Worm (Caenorhabditis elegans) whole organism, L4 larva: ENCODE results near the gene nhr-282.

Experiments
- F26F4.8 ChIP-seq: fragments of 200-800 bp; sonication (Bioruptor generic); conservative IDR thresholded peaks from 2 replicates; pipeline ENCODE4 v1.3.6; 2022; ENCODE audit warnings: missing genetic modification characterization, missing compliant biosample characterization
- F37D6.2 ChIP-seq: sonication (generic microtip); optimal IDR thresholded peaks from 2 replicates; lab custom pipeline; 2016; ENCODE audit warnings: mild to moderate bottlenecking, missing genetic modification characterization, missing compliant biosample characterization
- F44E2.7 ChIP-seq: fragments of 200-800 bp; sonication (Bioruptor generic); IDR thresholded peaks from 2 replicates; pipeline ENCODE4 v2.1.2; 2022; ENCODE audit warnings: missing genetic modification characterization, missing compliant biosample characterization
- T20F7.1 ChIP-seq: fragments of 200-800 bp; sonication (Bioruptor generic); optimal IDR thresholded peaks from 2 replicates; lab custom pipeline; 2018; ENCODE audit warnings: mild to moderate bottlenecking, missing genetic modification characterization, missing compliant biosample characterization
- Y105C5A.15 ChIP-seq: fragments of 200-800 bp; sonication (Bioruptor generic); IDR thresholded peaks from 2 replicates; pipeline ENCODE4 v1.3.6; 2022; ENCODE audit warnings: missing genetic modification characterization, missing compliant biosample characterization
- Y48G9A.11 ChIP-seq: fragments of 200-800 bp; sonication (Bioruptor generic); IDR thresholded peaks from 2 replicates; pipeline ENCODE4 v1.3.6; 2022; ENCODE audit warnings: missing genetic modification reagents, missing genetic modification characterization, missing compliant biosample characterization
- aha-1 ChIP-seq: fragments of 150-350 bp; peaks from one replicate; lab custom pipeline; 2014; ENCODE audit warnings: missing biosample characterization, missing genetic modification characterization
- ceh-20 ChIP-seq: fragments of 200-800 bp; sonication (Bioruptor generic); IDR thresholded peaks from 2 replicates; pipeline ENCODE4 v1.3.6; 2022; ENCODE audit warnings: missing genetic modification reagents, missing genetic modification characterization, missing compliant biosample characterization
- ceh-62 ChIP-seq: sonication (generic microtip); optimal IDR thresholded peaks from 2 replicates; lab custom pipeline; 2017; ENCODE audit warnings: missing biosample characterization, missing genetic modification characterization
- ces-1 ChIP-seq: fragments of 150-350 bp; sonication (generic microtip); optimal IDR thresholded peaks from 4 replicates; lab custom pipeline; 2014; ENCODE audit warnings: missing biosample characterization, missing genetic modification reagents, missing genetic modification characterization
- ctbp-1 ChIP-seq: fragments of 200-800 bp; sonication (Bioruptor generic); IDR thresholded peaks from 2 replicates; pipeline ENCODE4 v1.3.6; 2022; ENCODE audit warnings: missing genetic modification reagents, missing genetic modification characterization, missing compliant biosample characterization
- daf-16 ChIP-seq, 3 experiments: sonication (generic microtip); optimal IDR thresholded peaks; 2 replicates each; lab custom pipeline; 2016 to 2017; ENCODE audit warnings: missing genetic modification characterization in 3 of 3, missing genetic modification reagents in 3 of 3, mild to moderate bottlenecking in 2 of 3, missing compliant biosample characterization in 2 of 3, missing biosample characterization in 1 of 3, moderate library complexity in 1 of 3
- daf-8 ChIP-seq: fragments of 200-800 bp; sonication (Bioruptor generic); IDR thresholded peaks from 2 replicates; pipeline ENCODE4 v1.3.6; 2022; ENCODE audit warnings: missing genetic modification characterization, missing compliant biosample characterization
- dmd-9 ChIP-seq: fragments of 200-800 bp; sonication (Bioruptor generic); IDR thresholded peaks from 2 replicates; pipeline ENCODE4 v1.3.6; 2022; ENCODE audit warnings: missing genetic modification reagents, missing genetic modification characterization, missing compliant biosample characterization
- dpl-1 ChIP-seq: fragments of 150-350 bp; optimal IDR thresholded peaks from 2 replicates; lab custom pipeline; 2014; ENCODE audit warnings: missing biosample characterization, missing genetic modification reagents, missing genetic modification characterization
- dve-1 ChIP-seq: sonication (generic microtip); optimal IDR thresholded peaks from 2 replicates; lab custom pipeline; 2017; ENCODE audit warnings: antibody characterized with exemption, mild to moderate bottlenecking, missing genetic modification characterization, missing compliant biosample characterization; ENCODE audit not compliant: insufficient read depth
- egl-43 ChIP-seq: fragments of 200-800 bp; sonication (Bioruptor generic); IDR thresholded peaks from 2 replicates; pipeline ENCODE4 v1.3.6; 2022; ENCODE audit warnings: missing genetic modification reagents, missing genetic modification characterization, missing compliant biosample characterization
- fkh-10 ChIP-seq: fragments of 150-350 bp; optimal IDR thresholded peaks from 2 replicates; lab custom pipeline; 2014; ENCODE audit warnings: missing biosample characterization, missing genetic modification reagents, missing genetic modification characterization
- fos-1 ChIP-seq: fragments of 150-350 bp; optimal IDR thresholded peaks from 2 replicates; lab custom pipeline; 2014; ENCODE audit warnings: missing biosample characterization, missing genetic modification characterization
- jun-1 ChIP-seq: fragments of 150-350 bp; optimal IDR thresholded peaks from 2 replicates; lab custom pipeline; 2014; ENCODE audit warnings: missing biosample characterization, missing genetic modification reagents, missing genetic modification characterization
- lin-15B ChIP-seq: fragments of 150-350 bp; sonication (generic microtip); optimal IDR thresholded peaks from 3 replicates; lab custom pipeline; 2014; ENCODE audit warnings: missing biosample characterization, missing genetic modification characterization
- lin-38 ChIP-seq: fragments of 200-800 bp; sonication (Bioruptor generic); IDR thresholded peaks from 2 replicates; pipeline ENCODE4 v1.3.6; 2022; ENCODE audit warnings: missing genetic modification reagents, missing genetic modification characterization, missing compliant biosample characterization
- madf-9 ChIP-seq: fragments of 200-800 bp; sonication (Bioruptor generic); conservative IDR thresholded peaks from 2 replicates; pipeline ENCODE4 v1.3.6; 2022; ENCODE audit warnings: missing genetic modification reagents, missing genetic modification characterization, missing compliant biosample characterization
- nhr-10 ChIP-seq: fragments of 150-350 bp; optimal IDR thresholded peaks from 2 replicates; lab custom pipeline; 2014; ENCODE audit warnings: missing biosample characterization, missing genetic modification characterization
- nhr-28 ChIP-seq: fragments of 150-350 bp; optimal IDR thresholded peaks from 2 replicates; lab custom pipeline; 2014; ENCODE audit warnings: missing biosample characterization, missing genetic modification characterization
- nhr-42 ChIP-seq: fragments of 200-800 bp; sonication (Bioruptor generic); IDR thresholded peaks from 2 replicates; pipeline ENCODE4 v1.3.6; 2022; ENCODE audit warnings: missing genetic modification characterization, missing compliant biosample characterization
- nhr-6 ChIP-seq: fragments of 150-350 bp; optimal IDR thresholded peaks from 2 replicates; lab custom pipeline; 2014; ENCODE audit warnings: missing biosample characterization, missing genetic modification characterization
- nhr-76 ChIP-seq: fragments of 150-350 bp; optimal IDR thresholded peaks from 2 replicates; lab custom pipeline; 2014; ENCODE audit warnings: missing biosample characterization, missing genetic modification characterization
- saeg-2 ChIP-seq: fragments of 200-800 bp; sonication (Bioruptor generic); IDR thresholded peaks from 2 replicates; pipeline ENCODE4 v1.3.6; 2022; ENCODE audit warnings: missing genetic modification reagents, missing genetic modification characterization, missing compliant biosample characterization
- set-16 ChIP-seq: fragments of 200-800 bp; sonication (Bioruptor generic); IDR thresholded peaks from 2 replicates; pipeline ENCODE4 v1.3.6; 2022; ENCODE audit warnings: missing genetic modification reagents, missing genetic modification characterization, missing compliant biosample characterization
- skn-1 ChIP-seq: fragments of 150-350 bp; optimal IDR thresholded peaks from 2 replicates; lab custom pipeline; 2014; ENCODE audit warnings: missing biosample characterization, missing genetic modification characterization
- spr-1 ChIP-seq: sonication (generic microtip); optimal IDR thresholded peaks from 2 replicates; lab custom pipeline; 2016; ENCODE audit warnings: mild to moderate bottlenecking, missing genetic modification characterization, missing compliant biosample characterization
- tag-97 ChIP-seq: fragments of 200-800 bp; sonication (Bioruptor generic); IDR thresholded peaks from 2 replicates; pipeline ENCODE4 v1.3.6; 2022; ENCODE audit warnings: missing genetic modification characterization, missing compliant biosample characterization
- tra-1 ChIP-seq: fragments of 200-800 bp; sonication (Bioruptor generic); IDR thresholded peaks from 2 replicates; pipeline ENCODE4 v1.3.6; 2022; ENCODE audit warnings: missing genetic modification reagents, missing genetic modification characterization, missing compliant biosample characterization
- unc-39 ChIP-seq: sonication (generic microtip); optimal IDR thresholded peaks from 2 replicates; lab custom pipeline; 2017; ENCODE audit warnings: missing biosample characterization, missing genetic modification characterization
- vab-7 ChIP-seq: fragments of 200-800 bp; sonication (Bioruptor generic); IDR thresholded peaks from 2 replicates; pipeline ENCODE4 v1.3.6; 2022; ENCODE audit warnings: missing genetic modification reagents, missing genetic modification characterization, missing compliant biosample characterization
- zfp-2 ChIP-seq: sonication (generic microtip); optimal IDR thresholded peaks from 2 replicates; lab custom pipeline; 2016; ENCODE audit warnings: mild to moderate bottlenecking, missing genetic modification characterization, missing compliant biosample characterization
- zfp-3 ChIP-seq: fragments of 200-800 bp; sonication (Bioruptor generic); conservative IDR thresholded peaks from 2 replicates; pipeline ENCODE4 v1.3.6; 2022; ENCODE audit warnings: missing genetic modification reagents, missing genetic modification characterization, missing compliant biosample characterization

The nhr-282 gene

ce11 chrV:15824866-15825265, 12.8 kb downstream of the nhr-282 start, which contains the start of gene srbc-50:
Gene srbc-50 (minus strand): TSS chrV:15824966.
- no peak for TF ChIP-seq lin-38 (GFP tag; lab: Robert Waterston, UW)
- TF ChIP-seq daf-8 (GFP tag; lab: Robert Waterston, UW) = no peak
- no peak for TF ChIP-seq F26F4.8 (GFP tag; lab: Robert Waterston, UW)
- no peak for TF ChIP-seq nhr-28 (tag; lab: Kevin White, UChicago)
- TF ChIP-seq F44E2.7 (GFP tag; lab: Robert Waterston, UW) = no peak
- TF ChIP-seq dmd-9 (GFP tag; lab: Robert Waterston, UW) = no peak
- no peak for TF ChIP-seq ctbp-1 (GFP tag; lab: Robert Waterston, UW)
- TF ChIP-seq zfp-2 (tag; lab: Kevin White, UChicago) = no peak
- no peak for TF ChIP-seq fkh-10 (GFP tag; lab: Kevin White, UChicago)
- no peak for TF ChIP-seq ceh-62 (tag; lab: Kevin White, UChicago)
- no peak for TF ChIP-seq lin-15B
- TF ChIP-seq Y48G9A.11 (GFP tag; lab: Robert Waterston, UW) = no peak
- TF ChIP-seq nhr-42 (GFP tag; lab: Robert Waterston, UW) = no peak
- no peak for TF ChIP-seq F37D6.2 (tag; lab: Kevin White, UChicago)
- TF ChIP-seq dve-1 (tag; lab: Kevin White, UChicago) = no peak
- no peak for TF ChIP-seq ces-1 (GFP tag; lab: Kevin White, UChicago)
- TF ChIP-seq dpl-1 (GFP tag; lab: Kevin White, UChicago) = no peak
- TF ChIP-seq daf-16 (GFP tag; optimal IDR thresholded peaks at IDR 0.05; lab: Kevin White, UChicago) = no peak
- no peak for TF ChIP-seq daf-16 (tag; optimal IDR thresholded peaks at IDR 0.05; lab: Kevin White, UChicago)
- TF ChIP-seq, all 104 proteins: peak for 0

- TF ChIP-seq nhr-76 (tag; lab: Kevin White, UChicago) (no peak), aha-1 (tag; lab: Kevin White, UChicago) (peak; percentile 59)
These were observed 14.0 kb downstream of the nhr-282 start, which contains the start of gene srbc-51 for ce11 chrV:15826110-15826509. Gene srbc-51 (plus strand): TSS chrV:15826410.

- TF ChIP-seq unc-39 (tag; lab: Kevin White, UChicago) (no peak), lin-38 (GFP tag; lab: Robert Waterston, UW) (no peak), nhr-6 (tag; lab: Kevin White, UChicago) (no peak), nhr-76 (tag; lab: Kevin White, UChicago) (no peak), spr-1 (tag; lab: Kevin White, UChicago) (no peak), egl-43 (GFP tag; lab: Robert Waterston, UW) (no peak), vab-7 (no peak), saeg-2 (no peak), nhr-10 (no peak), tag-97 (no peak), madf-9 (GFP tag; lab: Robert Waterston, UW) (no peak), set-16 (GFP tag; lab: Robert Waterston, UW) (no peak), zfp-3 (GFP tag; lab: Robert Waterston, UW) (no peak), jun-1 (tag; lab: Kevin White, UChicago) (no peak), skn-1 (tag; lab: Kevin White, UChicago) (no peak), ceh-20 (GFP tag; lab: Robert Waterston, UW) (no peak), fos-1 (no peak), T20F7.1 (GFP tag; lab: Kevin White, UChicago) (no peak), tra-1 (GFP tag; lab: Robert Waterston, UW) (no peak), Y105C5A.15 (no peak)
These were observed 17.8 kb downstream of the nhr-282 start, which contains the start of gene srbc-55 for ce11 chrV:15829907-15830306. Gene srbc-55 (minus strand): TSS chrV:15830007.
